Worm (Caenorhabditis elegans) whole organism, early embryonic: Measurements from ENCODE around the gene nrf-6.

Experiments
- aly-1 ChIP-seq: sonication (generic microtip); optimal IDR thresholded peaks from 2 replicates; lab custom pipeline; 2016; ENCODE audit warnings: missing genetic modification characterization, missing compliant biosample characterization
- ama-1 ChIP-seq: fragments of 150-350 bp; optimal IDR thresholded peaks from 2 replicates; lab custom pipeline; 2014
- flt-1 ChIP-seq: fragments of 200-800 bp; sonication (Bioruptor generic); IDR thresholded peaks from 2 replicates; pipeline ENCODE4 v1.3.6; 2022; ENCODE audit warnings: missing genetic modification characterization, missing compliant biosample characterization
- hmg-4 ChIP-seq: fragments of 200-800 bp; sonication (Bioruptor generic); optimal IDR thresholded peaks from 2 replicates; lab custom pipeline; 2018; ENCODE audit warnings: mild to moderate bottlenecking, missing genetic modification characterization, missing compliant biosample characterization
- pes-1 ChIP-seq: fragments of 200-800 bp; sonication (Bioruptor generic); IDR thresholded peaks from 2 replicates; pipeline ENCODE4 v1.3.6; 2022; ENCODE audit warnings: missing genetic modification reagents, missing genetic modification characterization, missing compliant biosample characterization
- tra-4 ChIP-seq: sonication (generic microtip); optimal IDR thresholded peaks from 2 replicates; lab custom pipeline; 2017; ENCODE audit warnings: missing genetic modification characterization, missing compliant biosample characterization

- no peak for TF ChIP-seq tra-4 (tag; lab: Kevin White, UChicago)
- no peak for TF ChIP-seq flt-1
- no peak for TF ChIP-seq ama-1 (lab: Kevin White, UChicago)
- TF ChIP-seq pes-1 (GFP tag; lab: Robert Waterston, UW) = no peak
- no peak for TF ChIP-seq aly-1
- TF ChIP-seq hmg-4 (GFP tag; lab: Kevin White, UChicago) = no peak
Observed at ce11 chrII:8022461-8022860, 10.0 kb downstream of the nrf-6 start, which contains the start of gene hda-2.
